Worm (Caenorhabditis elegans) whole organism, young adult: ENCODE data around the gene F56D6.13.

Source experiments
- C06A6.2 ChIP-seq: fragments of 200-800 bp; sonication (Bioruptor generic); conservative IDR thresholded peaks from 2 replicates; pipeline ENCODE4 v1.3.6; 2022; ENCODE audit warnings: missing genetic modification characterization, missing compliant biosample characterization
- F10E7.11 ChIP-seq: sonication (generic microtip); optimal IDR thresholded peaks from 2 replicates; lab custom pipeline; 2017; ENCODE audit warnings: mild to moderate bottlenecking, missing genetic modification characterization, moderate library complexity, missing compliant biosample characterization
- F37B4.10 ChIP-seq: fragments of 200-800 bp; sonication (Bioruptor generic); IDR thresholded peaks from 2 replicates; pipeline ENCODE4 v1.3.6; 2022; ENCODE audit warnings: missing genetic modification characterization, missing compliant biosample characterization
- F49E8.2 ChIP-seq: sonication (generic microtip); optimal IDR thresholded peaks from 3 replicates; lab custom pipeline; 2017; ENCODE audit warnings: missing genetic modification characterization, mild to moderate bottlenecking, missing compliant biosample characterization, antibody characterized with exemption, moderate library complexity; ENCODE audit not compliant: insufficient read depth
- K11D2.4 ChIP-seq: fragments of 200-800 bp; sonication (Bioruptor generic); IDR thresholded peaks from 2 replicates; pipeline ENCODE4 v1.3.6; 2022; ENCODE audit warnings: missing genetic modification reagents, missing genetic modification characterization, missing compliant biosample characterization
- Y53G8AR.9 ChIP-seq: fragments of 200-800 bp; sonication (Bioruptor generic); conservative IDR thresholded peaks from 2 replicates; pipeline ENCODE4 v1.3.6; 2022; ENCODE audit warnings: missing genetic modification reagents, missing genetic modification characterization, missing compliant biosample characterization
- Y56A3A.18 ChIP-seq: fragments of 200-800 bp; sonication (Bioruptor generic); IDR thresholded peaks from 2 replicates; pipeline ENCODE4 v1.3.6; 2022; ENCODE audit warnings: missing genetic modification reagents, missing genetic modification characterization, missing compliant biosample characterization
- Y79H2A.3 ChIP-seq: fragments of 200-800 bp; sonication (Bioruptor generic); conservative IDR thresholded peaks from 2 replicates; pipeline ENCODE4 v1.3.6; 2022; ENCODE audit warnings: missing genetic modification reagents, missing genetic modification characterization, missing compliant biosample characterization
- atf-7 ChIP-seq: sonication (generic microtip); optimal IDR thresholded peaks from 2 replicates; lab custom pipeline; 2017; ENCODE audit warnings: mild to moderate bottlenecking, missing genetic modification characterization, missing compliant biosample characterization
- athp-1 ChIP-seq: sonication (generic microtip); optimal IDR thresholded peaks from 2 replicates; lab custom pipeline; 2017; ENCODE audit warnings: mild to moderate bottlenecking, missing genetic modification characterization, missing compliant biosample characterization
- bed-1 ChIP-seq: fragments of 200-800 bp; sonication (Bioruptor generic); IDR thresholded peaks from 2 replicates; pipeline ENCODE4 v1.3.6; 2022; ENCODE audit warnings: missing genetic modification reagents, missing genetic modification characterization, missing compliant biosample characterization
- cebp-2 ChIP-seq: fragments of 200-800 bp; sonication (Bioruptor generic); IDR thresholded peaks from 2 replicates; pipeline ENCODE4 v1.3.6; 2022; ENCODE audit warnings: missing genetic modification characterization, missing compliant biosample characterization
- ceh-79 ChIP-seq: sonication (generic microtip); optimal IDR thresholded peaks from 2 replicates; lab custom pipeline; 2017; ENCODE audit warnings: mild to moderate bottlenecking, missing genetic modification characterization, missing compliant biosample characterization
- dpl-1 ChIP-seq: fragments of 150-350 bp; optimal IDR thresholded peaks from 2 replicates; lab custom pipeline; 2014; ENCODE audit warnings: missing biosample characterization, missing genetic modification reagents, missing genetic modification characterization
- efl-1 ChIP-seq: fragments of 150-350 bp; optimal IDR thresholded peaks from 2 replicates; lab custom pipeline; 2014; ENCODE audit warnings: missing biosample characterization, missing genetic modification reagents, missing genetic modification characterization
- ets-4 ChIP-seq: fragments of 200-800 bp; sonication (Bioruptor generic); optimal IDR thresholded peaks from 2 replicates; lab custom pipeline; 2018; ENCODE audit warnings: mild to moderate bottlenecking, missing genetic modification characterization, missing compliant biosample characterization
- him-1 ChIP-seq: sonication (generic microtip); optimal IDR thresholded peaks from 2 replicates; lab custom pipeline; 2016; ENCODE audit warnings: missing genotype, missing genetic modification reagents, missing genetic modification characterization, missing compliant biosample characterization
- hlh-26 ChIP-seq: fragments of 200-800 bp; sonication (Bioruptor generic); conservative IDR thresholded peaks from 2 replicates; pipeline ENCODE4 v1.3.6; 2022; ENCODE audit warnings: missing genetic modification reagents, missing genetic modification characterization, missing compliant biosample characterization
- hmg-1.2 ChIP-seq: fragments of 200-800 bp; sonication (Bioruptor generic); IDR thresholded peaks from 2 replicates; pipeline ENCODE4 v1.3.6; 2022; ENCODE audit warnings: missing genetic modification reagents, missing genetic modification characterization, missing compliant biosample characterization
- hrde-1 ChIP-seq: sonication (generic microtip); optimal IDR thresholded peaks from 2 replicates; lab custom pipeline; 2016; ENCODE audit warnings: missing genetic modification characterization, mild to moderate bottlenecking, missing compliant biosample characterization, moderate library complexity, missing genotype, missing genetic modification reagents, borderline replicate concordance
- let-526 ChIP-seq: fragments of 200-800 bp; sonication (Bioruptor generic); IDR thresholded peaks from 2 replicates; pipeline ENCODE4 v1.3.6; 2022; ENCODE audit warnings: missing genetic modification reagents, missing genetic modification characterization, missing compliant biosample characterization
- let-607 ChIP-seq, 2 experiments: fragments of 200-800 bp in 1 of 2; sonication (Bioruptor generic) in 1 of 2; sonication (generic microtip) in 1 of 2; optimal IDR thresholded peaks; 2 replicates each; lab custom pipeline; 2016 to 2018; ENCODE audit warnings: mild to moderate bottlenecking in 2 of 2, missing compliant biosample characterization in 2 of 2, missing genetic modification characterization in 2 of 2, moderate library complexity in 2 of 2, missing genotype in 1 of 2
- lsl-1 ChIP-seq: fragments of 200-800 bp; sonication (Bioruptor generic); optimal IDR thresholded peaks from 2 replicates; lab custom pipeline; 2018; ENCODE audit warnings: mild to moderate bottlenecking, missing genetic modification characterization, moderate library complexity, missing compliant biosample characterization
- madf-3 ChIP-seq: fragments of 200-800 bp; sonication (Bioruptor generic); IDR thresholded peaks from 2 replicates; pipeline ENCODE4 v1.3.6; 2022; ENCODE audit warnings: missing genetic modification reagents, missing genetic modification characterization, missing compliant biosample characterization
- nfya-1 ChIP-seq: sonication (generic microtip); optimal IDR thresholded peaks from 2 replicates; lab custom pipeline; 2017; ENCODE audit warnings: antibody characterized with exemption, missing compliant biosample characterization, missing genetic modification characterization, borderline replicate concordance; ENCODE audit not compliant: insufficient read depth
- nfyb-1 ChIP-seq: fragments of 200-800 bp; sonication (Bioruptor generic); IDR thresholded peaks from 2 replicates; pipeline ENCODE4 v1.3.6; 2022; ENCODE audit warnings: missing genetic modification reagents, missing genetic modification characterization, missing compliant biosample characterization
- nhr-120 ChIP-seq: fragments of 200-800 bp; sonication (Bioruptor generic); IDR thresholded peaks from 2 replicates; pipeline ENCODE4 v1.3.6; 2022; ENCODE audit warnings: missing genetic modification characterization, missing compliant biosample characterization
- nhr-179 ChIP-seq: sonication (generic microtip); optimal IDR thresholded peaks from 2 replicates; lab custom pipeline; 2016; ENCODE audit warnings: mild to moderate bottlenecking, missing genetic modification characterization, missing compliant biosample characterization
- nhr-80 ChIP-seq: sonication (generic microtip); optimal IDR thresholded peaks from 2 replicates; lab custom pipeline; 2016; ENCODE audit warnings: missing genetic modification characterization, missing compliant biosample characterization
- repo-1 ChIP-seq: sonication (generic microtip); optimal IDR thresholded peaks from 2 replicates; lab custom pipeline; 2017; ENCODE audit warnings: mild to moderate bottlenecking, missing genetic modification characterization, missing compliant biosample characterization
- rpc-1 ChIP-seq, 2 experiments: fragments of 150-350 bp in 1 of 2; sonication (generic microtip) in 1 of 2; optimal IDR thresholded peaks; 2 replicates each; lab custom pipeline; 2014 to 2018; ENCODE audit warnings: missing biosample characterization in 1 of 2, missing genetic modification characterization in 1 of 2, missing genetic modification reagents in 1 of 2, missing genotype in 1 of 2
- tbp1 ChIP-seq: fragments of 200-800 bp; sonication (Bioruptor generic); optimal IDR thresholded peaks from 2 replicates; lab custom pipeline; 2018; ENCODE audit warnings: mild to moderate bottlenecking, missing genetic modification characterization, missing compliant biosample characterization
- tlf-1 ChIP-seq: fragments of 200-800 bp; sonication (Bioruptor generic); optimal IDR thresholded peaks from 2 replicates; lab custom pipeline; 2018; ENCODE audit warnings: mild to moderate bottlenecking, missing genetic modification characterization, missing compliant biosample characterization
- unc-62 ChIP-seq: fragments of 150-350 bp; optimal IDR thresholded peaks from 2 replicates; lab custom pipeline; 2014; ENCODE audit warnings: missing biosample characterization, missing genetic modification reagents, missing genetic modification characterization
- zfh-2 ChIP-seq: fragments of 200-800 bp; sonication (Bioruptor generic); conservative IDR thresholded peaks from 2 replicates; pipeline ENCODE4 v1.3.6; 2022; ENCODE audit warnings: missing genetic modification reagents, missing genetic modification characterization, missing compliant biosample characterization
- ztf-22 ChIP-seq: fragments of 200-800 bp; sonication (Bioruptor generic); optimal IDR thresholded peaks from 2 replicates; lab custom pipeline; 2018; ENCODE audit warnings: mild to moderate bottlenecking, missing genetic modification characterization, moderate library complexity, missing compliant biosample characterization
- ztf-26 ChIP-seq: sonication (generic microtip); optimal IDR thresholded peaks from 2 replicates; lab custom pipeline; 2017; ENCODE audit warnings: missing genetic modification characterization, missing compliant biosample characterization
- ztf-3 ChIP-seq: fragments of 200-800 bp; sonication (Bioruptor generic); optimal IDR thresholded peaks from 2 replicates; lab custom pipeline; 2018; ENCODE audit warnings: mild to moderate bottlenecking, missing genetic modification characterization, missing compliant biosample characterization
- ztf-6 ChIP-seq: fragments of 200-800 bp; sonication (Bioruptor generic); IDR thresholded peaks from 2 replicates; pipeline ENCODE4 v1.3.6; 2022; ENCODE audit warnings: missing genetic modification reagents, missing genetic modification characterization, missing compliant biosample characterization

Gene F56D6.13

ce11 chrIV:3892027-3892426 lies 17.2 kb upstream of the F56D6.13 start, which contains the start of gene F56D6.9 (continued):
- no peak for TF ChIP-seq Y53G8AR.9 (GFP tag; lab: Robert Waterston, UW)

DNA sequence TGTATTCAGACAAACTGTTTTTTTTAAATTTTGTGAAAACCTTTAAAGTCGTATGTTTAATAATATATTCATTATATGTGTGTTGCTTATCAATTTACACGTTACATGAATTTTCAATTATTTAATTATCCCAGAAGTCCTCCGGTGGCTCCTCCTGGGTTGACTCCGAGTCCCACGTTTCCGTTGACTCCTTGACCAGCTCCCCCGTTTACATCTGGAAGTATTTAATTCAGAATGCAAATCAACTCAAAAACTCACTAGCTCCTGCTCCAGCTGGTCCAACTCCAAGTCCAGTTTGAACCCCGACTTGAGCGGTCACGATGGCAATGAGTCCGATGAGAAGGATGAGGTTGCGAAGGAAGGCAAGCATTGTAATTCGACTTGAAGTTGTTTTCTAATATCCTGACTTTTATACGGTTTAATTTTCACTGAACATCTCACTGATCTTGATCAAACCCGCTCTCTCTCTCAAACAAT lies 15.2 kb upstream of the F56D6.13 start, which contains the start of gene F56D6.8:
Gene F56D6.8 (minus strand): TSS at position 427 of the 477 bp plus-strand sequence.
- TF ChIP-seq Y53G8AR.9 (GFP tag; lab: Robert Waterston, UW): no peak
- no peak for TF ChIP-seq C06A6.2 (GFP tag; lab: Robert Waterston, UW)
- TF ChIP-seq cebp-2 (GFP tag; lab: Robert Waterston, UW): no peak
- no peak for TF ChIP-seq lsl-1 (GFP tag; lab: Kevin White, UChicago)
- TF ChIP-seq F10E7.11: no peak
- no peak for TF ChIP-seq efl-1
- no peak for TF ChIP-seq ztf-3 (GFP tag; lab: Kevin White, UChicago)
- TF ChIP-seq F37B4.10: no peak
- TF ChIP-seq atf-7: no peak
- no peak for TF ChIP-seq repo-1 (tag; lab: Kevin White, UChicago)
- TF ChIP-seq bed-1: no peak
- no peak for TF ChIP-seq madf-3 (GFP tag; lab: Robert Waterston, UW)
- no peak for TF ChIP-seq athp-1 (tag; lab: Kevin White, UChicago)
- TF ChIP-seq hlh-26: no peak
- TF ChIP-seq him-1: no peak
- TF ChIP-seq let-607 (tag; optimal IDR thresholded peaks at IDR 0.05; lab: Kevin White, UChicago): no peak

DNA sequence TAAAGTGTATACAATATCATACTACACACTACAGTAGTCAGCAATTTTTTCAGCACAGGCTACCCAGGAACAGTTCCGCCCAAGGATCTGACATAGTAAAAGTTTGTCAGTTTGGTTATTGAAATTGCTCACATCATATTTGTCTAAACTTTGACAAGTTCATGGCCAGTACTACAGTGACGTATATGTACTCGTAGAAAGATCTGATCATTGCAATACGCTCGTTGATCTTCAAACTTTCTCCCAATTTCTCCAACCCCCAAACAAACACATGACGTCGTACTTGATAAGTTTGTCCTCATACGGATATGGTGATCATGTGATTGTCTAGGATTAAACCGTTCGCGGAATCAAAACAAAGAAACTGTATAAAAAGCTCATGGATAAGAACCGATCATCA lies 14.4 kb upstream of the F56D6.13 start, which contains the start of gene dct-8:
Gene dct-8 (plus strand): TSS at position 301 of the 400 bp plus-strand sequence.
- no peak for TF ChIP-seq repo-1 (tag; lab: Kevin White, UChicago)

DNA sequence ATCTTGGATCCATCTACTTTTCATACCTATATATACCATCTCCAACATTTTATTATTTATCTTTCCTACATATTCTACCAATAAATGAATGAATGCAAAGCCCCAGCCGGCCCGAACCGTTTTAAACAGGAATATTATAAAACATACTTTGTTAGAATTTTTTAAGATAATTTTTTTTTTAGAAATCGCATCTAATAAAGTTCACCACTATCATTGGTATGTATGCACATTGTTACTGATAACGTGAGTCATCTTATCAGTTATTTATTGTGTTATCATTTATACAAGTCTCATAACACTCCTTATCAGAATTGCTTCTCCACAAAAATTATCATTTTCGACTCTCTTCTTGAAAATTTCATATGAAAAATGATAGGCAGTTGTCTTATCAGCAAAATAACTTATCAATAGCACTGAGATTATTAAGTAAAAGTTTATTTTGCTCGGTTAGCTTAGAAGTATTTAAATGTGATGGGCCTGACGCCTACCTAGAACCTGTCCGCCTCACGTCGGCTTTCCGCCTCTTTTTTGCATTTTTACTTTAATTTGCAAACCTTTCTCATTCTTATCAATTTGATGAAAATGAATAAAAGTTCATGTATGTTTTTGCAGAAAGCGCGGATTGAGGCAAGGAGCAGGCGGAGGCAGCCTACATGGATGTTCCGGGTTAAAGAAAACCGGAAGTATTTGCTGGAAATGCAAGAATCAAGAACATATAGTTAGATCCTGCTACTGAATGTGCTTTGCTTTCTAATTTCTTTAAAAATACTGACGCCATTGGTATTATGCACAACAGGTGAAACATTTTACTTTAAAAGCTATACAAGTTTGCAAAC lies 9.3 kb upstream of the F56D6.13 start, which contains the start of gene srz-62:
Gene srz-62 (plus strand): TSS at position 786 of the 836 bp plus-strand sequence.
- TF ChIP-seq let-607 (tag; optimal IDR thresholded peaks at IDR 0.05; lab: Kevin White, UChicago) (peak in 1 of 2 experiments; percentile 48), unc-62 (GFP tag; lab: Kevin White, UChicago) (peak; percentile 88), let-526 (GFP tag; lab: Robert Waterston, UW) (no peak), tlf-1 (peak; percentile 50), ztf-26 (tag; lab: Kevin White, UChicago) (no peak), dpl-1 (GFP tag; lab: Kevin White, UChicago) (no peak), tbp1 (GFP tag; lab: Kevin White, UChicago) (peak; percentile 17), ceh-79 (tag; lab: Kevin White, UChicago) (no peak), ztf-22 (GFP tag; lab: Kevin White, UChicago) (peak; percentile 82), rpc-1 (optimal IDR thresholded peaks at IDR 0.05; lab: Kevin White, UChicago) (no peak), rpc-1 (tag; optimal IDR thresholded peaks at IDR 0.05; lab: Kevin White, UChicago) (no peak), Y56A3A.18 (GFP tag; lab: Robert Waterston, UW) (peak; percentile 44; the same call in 1 of the 2 replicates), nfya-1 (no peak), ets-4 (GFP tag; lab: Kevin White, UChicago) (peak; percentile 89), nhr-80 (tag; lab: Kevin White, UChicago) (peak; percentile 95), nhr-120 (GFP tag; lab: Robert Waterston, UW) (no peak), atf-7 (peak; percentile 82)
- TF ChIP-seq, all 124 proteins: peak for 9

ce11 chrIV:3902955-3903354 lies 6.3 kb upstream of the F56D6.13 start, which contains the start of gene F56D6.6:
Gene F56D6.6 (plus strand): TSS chrIV:3903255.
- TF ChIP-seq C06A6.2 (GFP tag; lab: Robert Waterston, UW) (no peak), K11D2.4 (GFP tag; lab: Robert Waterston, UW) (no peak), zfh-2 (no peak), nfyb-1 (GFP tag; lab: Robert Waterston, UW) (no peak), hrde-1 (tag; lab: Kevin White, UChicago) (no peak), Y79H2A.3 (GFP tag; lab: Robert Waterston, UW) (no peak), bed-1 (no peak), ztf-6 (GFP tag; lab: Robert Waterston, UW) (no peak), hmg-1.2 (GFP tag; lab: Robert Waterston, UW) (no peak), F10E7.11 (no peak), F49E8.2 (tag; lab: Kevin White, UChicago) (no peak), nhr-179 (tag; lab: Kevin White, UChicago) (no peak), let-607 (tag; optimal IDR thresholded peaks at IDR 0.05; lab: Kevin White, UChicago) (no peak)
